Worm (Caenorhabditis elegans) whole organism, midembryonic: Measurements from ENCODE around the gene C28D4.18.

ENCODE experiments used
- cog-1 ChIP-seq: sonication (generic microtip); optimal IDR thresholded peaks from 2 replicates; lab custom pipeline; 2016; ENCODE audit warnings: missing genetic modification characterization, missing compliant biosample characterization
- klf-2 ChIP-seq: fragments of 200-800 bp; sonication (Bioruptor generic); conservative IDR thresholded peaks from 2 replicates; pipeline ENCODE4 v1.3.6; 2022; ENCODE audit warnings: missing genetic modification reagents, missing genetic modification characterization, missing compliant biosample characterization
- med-1 ChIP-seq: sonication (generic microtip); optimal IDR thresholded peaks from 2 replicates; lab custom pipeline; 2017; ENCODE audit warnings: missing genetic modification characterization, mild to moderate bottlenecking, missing compliant biosample characterization, antibody characterized with exemption, missing genetic modification reagents; ENCODE audit not compliant: insufficient read depth
- ztf-29 ChIP-seq: fragments of 200-800 bp; sonication (Bioruptor generic); IDR thresholded peaks from 2 replicates; pipeline ENCODE4 v1.3.6; 2022; ENCODE audit warnings: missing genetic modification reagents, missing genetic modification characterization, missing compliant biosample characterization

DNA sequence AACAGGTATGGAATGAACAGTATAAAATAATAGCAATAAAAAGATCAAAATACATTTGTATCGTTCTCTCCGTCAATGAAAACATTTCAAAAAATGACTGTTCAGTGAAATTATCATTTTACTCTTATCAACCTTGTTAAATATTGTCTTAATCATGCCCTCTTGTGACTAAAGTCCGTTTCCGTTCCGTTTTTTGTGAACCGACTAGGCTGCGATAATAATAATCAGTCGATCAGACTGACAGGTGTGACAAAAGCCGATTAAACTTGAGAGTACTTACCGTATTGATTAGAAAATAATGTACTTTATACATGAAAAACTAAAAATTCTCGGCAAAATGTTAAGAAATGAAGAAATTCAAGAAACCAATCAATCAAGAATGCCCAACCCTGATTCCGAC is 42.6 kb upstream of the C28D4.18 start, which contains the start of gene ins-7:
- TF ChIP-seq med-1 (GFP tag; lab: Kevin White, UChicago) = no peak
- TF ChIP-seq klf-2 (GFP tag; lab: Robert Waterston, UW) = no peak
- TF ChIP-seq ztf-29 = no peak
- TF ChIP-seq cog-1 (tag; lab: Kevin White, UChicago) = no peak
